Worm (Caenorhabditis elegans): Measurements from ENCODE around the gene K03A11.4.

DNA sequence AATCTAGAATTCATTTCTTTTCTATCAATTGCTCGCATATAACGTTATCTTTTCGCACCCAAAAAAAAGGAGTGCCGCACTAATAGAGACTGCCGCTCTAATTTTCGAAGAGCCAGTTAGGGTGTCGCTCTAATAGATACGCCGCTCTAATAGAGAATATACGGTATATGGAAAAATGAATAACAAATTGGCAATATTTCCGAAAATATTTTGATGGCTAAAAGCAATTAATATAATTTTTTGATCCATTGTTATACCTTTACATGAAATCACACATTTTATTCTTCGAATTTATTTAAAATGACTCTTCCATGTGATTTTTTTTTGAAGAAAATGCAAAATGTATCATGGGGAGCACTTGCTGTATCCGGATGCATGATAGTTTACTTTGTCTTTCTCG, at the start of gene K03A11.4:
- TF ChIP-seq cog-1 (tag; optimal IDR thresholded peaks at IDR 0.05) (no peak), flt-1 (GFP tag; IDR thresholded peaks at IDR 0.05) (no peak)

Data from whole organism, midembryonic.